Worm (Caenorhabditis elegans): ENCODE data around the gene C14A6.6.

DNA sequence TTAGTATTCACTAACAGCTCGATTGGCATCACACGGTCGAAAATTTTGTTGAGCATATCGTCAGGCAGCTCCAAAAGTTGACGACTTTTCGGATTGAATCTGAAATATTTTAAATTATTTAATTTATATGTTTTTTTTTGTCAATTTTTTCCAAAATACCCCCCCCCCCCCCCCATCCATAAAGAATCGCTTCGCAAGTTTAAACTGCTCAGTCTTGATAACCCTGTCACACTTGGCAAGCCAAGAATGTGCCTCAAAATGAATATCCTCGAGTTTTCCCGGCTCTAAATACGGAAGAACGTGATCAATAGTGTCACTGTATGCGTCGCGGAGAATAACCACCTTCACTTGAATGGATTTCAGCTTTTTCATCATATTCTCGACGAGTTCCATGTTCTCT, 33.9 kb downstream of the C14A6.6 start, which contains the start of gene Y37H2A.18:
- TF ChIP-seq ceh-14 (tag; optimal IDR thresholded peaks at IDR 0.05): no peak
- no peak for TF ChIP-seq elt-2 (tag; optimal IDR thresholded peaks at IDR 0.05)

Measured in whole organism, late embryonic.